Fruit fly (Drosophila melanogaster): ENCODE data around the gene Osi10b.

The Osi10b gene

dm6 chr3R:6301257-6301839, 35.4 kb downstream of the Osi10b start, which contains the start of gene Osi15:
Gene Osi15, plus strand, starts transcription at chr3R:6301804.
- no peak for TF ChIP-seq Ets98B (GFP tag; IDR thresholded peaks at IDR 0.05)
- TF ChIP-seq CG15710 (tag; optimal IDR thresholded peaks at IDR 0.05) = no peak
- TF ChIP-seq CG13204 (GFP tag; optimal IDR thresholded peaks at IDR 0.05) = no peak
- TF ChIP-seq CG12605 (GFP tag; IDR thresholded peaks at IDR 0.05) = no peak
- TF ChIP-seq CG9948 (tag; optimal IDR thresholded peaks at IDR 0.05) = no peak

dm6 chr3R:6303738-6304137, 37.7 kb downstream of the Osi10b start, which contains the start of gene CG46396:
Gene CG46396, plus strand, starts transcription at chr3R:6304038.
- TF ChIP-seq CG14655 (GFP tag; optimal IDR thresholded peaks at IDR 0.05) (no peak), CG10348 (GFP tag; IDR thresholded peaks at IDR 0.05) (no peak), Pif1A (GFP tag; optimal IDR thresholded peaks at IDR 0.05) (no peak), Ets98B (GFP tag; IDR thresholded peaks at IDR 0.05) (no peak), fd96Ca (GFP tag; IDR thresholded peaks at IDR 0.05) (no peak), CG8301 (tag; optimal IDR thresholded peaks at IDR 0.05) (no peak), D1 (tag; optimal IDR thresholded peaks at IDR 0.05) (no peak), gl (tag; optimal IDR thresholded peaks at IDR 0.05) (no peak), Snoo (tag; optimal IDR thresholded peaks at IDR 0.05) (no peak), CG12605 (GFP tag; IDR thresholded peaks at IDR 0.05) (no peak), CG4496 (GFP tag; IDR thresholded peaks at IDR 0.05) (no peak), rn (GFP tag; IDR thresholded peaks at IDR 0.05) (no peak)

- no peak for TF ChIP-seq CG15710 (tag; optimal IDR thresholded peaks at IDR 0.05)
- TF ChIP-seq D1 (tag; optimal IDR thresholded peaks at IDR 0.05) = no peak
- TF ChIP-seq gl (tag; optimal IDR thresholded peaks at IDR 0.05) = no peak
- no peak for TF ChIP-seq CG9948 (tag; optimal IDR thresholded peaks at IDR 0.05)
- TF ChIP-seq CG12605 (GFP tag; IDR thresholded peaks at IDR 0.05) = no peak
- no peak for TF ChIP-seq Ets98B (GFP tag; IDR thresholded peaks at IDR 0.05)
- no peak for TF ChIP-seq CG14655 (GFP tag; optimal IDR thresholded peaks at IDR 0.05)
- TF ChIP-seq Snoo (tag; optimal IDR thresholded peaks at IDR 0.05) = no peak
- no peak for TF ChIP-seq rn (GFP tag; IDR thresholded peaks at IDR 0.05)
Observed at dm6 chr3R:6304947-6305346, 39.0 kb downstream of the Osi10b start, which contains the start of gene Osi16. Gene Osi16, plus strand, starts transcription at chr3R:6305247.

dm6 chr3R:6306584-6306983, 40.6 kb downstream of the Osi10b start, which contains the start of gene CG46026:
Gene CG46026, plus strand, starts transcription at chr3R:6306884.
- no peak for TF ChIP-seq Ets98B (GFP tag; IDR thresholded peaks at IDR 0.05)
- TF ChIP-seq CG8159 (tag; optimal IDR thresholded peaks at IDR 0.05) = no peak
- TF ChIP-seq CG4496 (GFP tag; IDR thresholded peaks at IDR 0.05) = no peak
- TF ChIP-seq rn (GFP tag; IDR thresholded peaks at IDR 0.05) = no peak
- no peak for TF ChIP-seq CG8301 (tag; optimal IDR thresholded peaks at IDR 0.05)
- TF ChIP-seq D1 (tag; optimal IDR thresholded peaks at IDR 0.05) = no peak
- no peak for TF ChIP-seq CG9948 (tag; optimal IDR thresholded peaks at IDR 0.05)
- no peak for TF ChIP-seq CG32121 (GFP tag; IDR thresholded peaks at IDR 0.05)
- TF ChIP-seq CG34367 (tag; optimal IDR thresholded peaks at IDR 0.05) = no peak
- TF ChIP-seq CG14655 (GFP tag; optimal IDR thresholded peaks at IDR 0.05) = no peak
- TF ChIP-seq Snoo (tag; optimal IDR thresholded peaks at IDR 0.05) = no peak
- TF ChIP-seq Pif1A (GFP tag; optimal IDR thresholded peaks at IDR 0.05) = no peak

- no peak for TF ChIP-seq rn (GFP tag; IDR thresholded peaks at IDR 0.05)
- TF ChIP-seq CG14655 (GFP tag; optimal IDR thresholded peaks at IDR 0.05) = no peak
Observed at dm6 chr3R:6309676-6310075, 43.7 kb downstream of the Osi10b start, which contains the start of gene CG31560. Gene CG31560, plus strand, starts transcription at chr3R:6309976.

dm6 chr3R:6311641-6312259, 45.8 kb downstream of the Osi10b start, which contains the start of gene Osi17:
Gene Osi17, plus strand, starts transcription at chr3R:6311772.
- TF ChIP-seq CG17806 (tag; optimal IDR thresholded peaks at IDR 0.05) (no peak), Snoo (tag; optimal IDR thresholded peaks at IDR 0.05) (no peak), CG4496 (GFP tag; IDR thresholded peaks at IDR 0.05) (0 out of 3 replicates have a peak, but pooled peaks have one; percentile 21)

- TF ChIP-seq EcR (GFP tag; optimal IDR thresholded peaks at IDR 0.05) = peak; percentile 63
- no peak for TF ChIP-seq gl (tag; optimal IDR thresholded peaks at IDR 0.05)
- TF ChIP-seq fd96Ca (GFP tag; IDR thresholded peaks at IDR 0.05) = no peak
- TF ChIP-seq CG13204 (GFP tag; optimal IDR thresholded peaks at IDR 0.05) = peak; percentile 44
- 0 out of 3 replicates have a peak, but pooled peaks have one; percentile 44 for TF ChIP-seq CG4496 (GFP tag; IDR thresholded peaks at IDR 0.05)
Observed at dm6 chr3R:6315078-6315477, 49.1 kb downstream of the Osi10b start.
